Worm (Caenorhabditis elegans): ENCODE measurements around the gene ttm-2.

Gene ttm-2

ce11 chrII:4756751-4757150, 9.4 kb downstream of the ttm-2 start, which contains the start of gene C27D9.2:
Gene C27D9.2, minus strand, starts transcription at chrII:4756851.
- TF ChIP-seq him-1 (tag; optimal IDR thresholded peaks at IDR 0.05) = no peak
- no peak for TF ChIP-seq dao-5 (tag; optimal IDR thresholded peaks at IDR 0.05)
- TF ChIP-seq W03F9.2 (tag; optimal IDR thresholded peaks at IDR 0.05) = no peak

- TF ChIP-seq dao-5 (tag; optimal IDR thresholded peaks at IDR 0.05) (no peak), him-1 (tag; optimal IDR thresholded peaks at IDR 0.05) (no peak), W03F9.2 (tag; optimal IDR thresholded peaks at IDR 0.05) (no peak)
Observed at ce11 chrII:4755654-4756053, 10.5 kb downstream of the ttm-2 start.

ce11 chrII:4753133-4753532, 13.1 kb downstream of the ttm-2 start, which contains the start of gene C27D9.1:
Gene C27D9.1, plus strand, starts transcription at chrII:4753413.
- no peak for TF ChIP-seq him-1 (tag; optimal IDR thresholded peaks at IDR 0.05)
- TF ChIP-seq W03F9.2 (tag; optimal IDR thresholded peaks at IDR 0.05) = no peak
- no peak for TF ChIP-seq dao-5 (tag; optimal IDR thresholded peaks at IDR 0.05)

- TF ChIP-seq dao-5 (tag; optimal IDR thresholded peaks at IDR 0.05) (no peak), W03F9.2 (tag; optimal IDR thresholded peaks at IDR 0.05) (no peak), him-1 (tag; optimal IDR thresholded peaks at IDR 0.05) (no peak)
Observed at ce11 chrII:4752257-4752728, 13.9 kb downstream of the ttm-2 start, which contains the start of gene F41C3.1. Gene F41C3.1, plus strand, starts transcription at chrII:4752307.

- TF ChIP-seq dao-5 (tag; optimal IDR thresholded peaks at IDR 0.05) (no peak), him-1 (tag; optimal IDR thresholded peaks at IDR 0.05) (no peak), W03F9.2 (tag; optimal IDR thresholded peaks at IDR 0.05) (no peak)
Observed at ce11 chrII:4749581-4749980, 16.6 kb downstream of the ttm-2 start, which contains the start of gene F41C3.2. Gene F41C3.2, plus strand, starts transcription at chrII:4749968.

- TF ChIP-seq W03F9.2 (tag; optimal IDR thresholded peaks at IDR 0.05) (no peak), dao-5 (tag; optimal IDR thresholded peaks at IDR 0.05) (no peak), him-1 (tag; optimal IDR thresholded peaks at IDR 0.05) (no peak)
Observed at ce11 chrII:4748374-4748773, 17.8 kb downstream of the ttm-2 start.

ce11 chrII:4747697-4748096, 18.5 kb downstream of the ttm-2 start:
- no peak for TF ChIP-seq W03F9.2 (tag; optimal IDR thresholded peaks at IDR 0.05)
- TF ChIP-seq dao-5 (tag; optimal IDR thresholded peaks at IDR 0.05) = no peak
- no peak for TF ChIP-seq him-1 (tag; optimal IDR thresholded peaks at IDR 0.05)

- TF ChIP-seq W03F9.2 (tag; optimal IDR thresholded peaks at IDR 0.05) (no peak), him-1 (tag; optimal IDR thresholded peaks at IDR 0.05) (no peak), dao-5 (tag; optimal IDR thresholded peaks at IDR 0.05) (no peak)
Observed at ce11 chrII:4747063-4747462, 19.1 kb downstream of the ttm-2 start.

- TF ChIP-seq him-1 (tag; optimal IDR thresholded peaks at IDR 0.05) (no peak), W03F9.2 (tag; optimal IDR thresholded peaks at IDR 0.05) (no peak), dao-5 (tag; optimal IDR thresholded peaks at IDR 0.05) (no peak)
Observed at ce11 chrII:4745281-4745680, 20.9 kb downstream of the ttm-2 start.

- no peak for TF ChIP-seq dao-5 (tag; optimal IDR thresholded peaks at IDR 0.05)
- no peak for TF ChIP-seq him-1 (tag; optimal IDR thresholded peaks at IDR 0.05)
- no peak for TF ChIP-seq W03F9.2 (tag; optimal IDR thresholded peaks at IDR 0.05)
Observed at ce11 chrII:4741527-4742187, 24.5 kb downstream of the ttm-2 start, which contains the start of gene acs-11. Gene acs-11, plus strand, starts transcription at chrII:4742137.

ce11 chrII:4739984-4740462, 26.2 kb downstream of the ttm-2 start, which contains the start of gene eas-1:
Gene eas-1, plus strand, starts transcription at chrII:4740412.
- peak; percentile 57 for TF ChIP-seq him-1 (tag; optimal IDR thresholded peaks at IDR 0.05)
- TF ChIP-seq dao-5 (tag; optimal IDR thresholded peaks at IDR 0.05) = no peak
- TF ChIP-seq W03F9.2 (tag; optimal IDR thresholded peaks at IDR 0.05) = peak; percentile 86

- TF ChIP-seq dao-5 (tag; optimal IDR thresholded peaks at IDR 0.05) (no peak), him-1 (tag; optimal IDR thresholded peaks at IDR 0.05) (no peak), W03F9.2 (tag; optimal IDR thresholded peaks at IDR 0.05) (no peak)
Observed at ce11 chrII:4737348-4737747, 28.8 kb downstream of the ttm-2 start, which contains the start of gene ctsa-1.1. Gene ctsa-1.1, plus strand, starts transcription at chrII:4737648.

- no peak for TF ChIP-seq him-1 (tag; optimal IDR thresholded peaks at IDR 0.05)
Observed at ce11 chrII:4736585-4736984, 29.6 kb downstream of the ttm-2 start.

ce11 chrII:4734477-4734876, 31.7 kb downstream of the ttm-2 start:
- TF ChIP-seq him-1 (tag; optimal IDR thresholded peaks at IDR 0.05) (no peak), W03F9.2 (tag; optimal IDR thresholded peaks at IDR 0.05) (no peak), dao-5 (tag; optimal IDR thresholded peaks at IDR 0.05) (no peak)
